Worm (Caenorhabditis elegans) whole organism, L1 larva: ENCODE measurements around the gene nspc-18.

Experiments used
- blmp-1 ChIP-seq: fragments of 150-350 bp; optimal IDR thresholded peaks from 2 replicates; lab custom pipeline; 2014; ENCODE audit warnings: missing biosample characterization, missing genetic modification characterization
- ces-1 ChIP-seq: fragments of 150-350 bp; optimal IDR thresholded peaks from 2 replicates; lab custom pipeline; 2014; ENCODE audit warnings: missing biosample characterization, missing genetic modification reagents, missing genetic modification characterization
- dpl-1 ChIP-seq, 3 experiments: fragments of 150-350 bp in 2 of 3; sonication (generic microtip) in 1 of 3; optimal IDR thresholded peaks; 2 replicates each; lab custom pipeline; 2014 to 2017; ENCODE audit warnings: missing biosample characterization in 3 of 3, missing genetic modification characterization in 3 of 3, missing genetic modification reagents in 3 of 3
- egl-27 ChIP-seq, 2 experiments: fragments of 150-350 bp in 1 of 2; sonication (generic microtip); optimal IDR thresholded peaks; 3 replicates each; lab custom pipeline; 2017 to 2018; ENCODE audit warnings: missing biosample characterization in 2 of 2, missing genetic modification characterization in 2 of 2, missing genetic modification reagents in 2 of 2
- elt-3 ChIP-seq, 6 experiments: fragments of 150-350 bp in 1 of 6; sonication (generic microtip); optimal IDR thresholded peaks; 2 replicates each; lab custom pipeline; 2017 to 2018; ENCODE audit warnings: missing biosample characterization in 6 of 6, missing genetic modification characterization in 6 of 6, inconsistent platforms in 1 of 6
- fkh-10 ChIP-seq: sonication (generic microtip); optimal IDR thresholded peaks from 2 replicates; lab custom pipeline; 2017; ENCODE audit warnings: missing biosample characterization, missing genetic modification reagents, missing genetic modification characterization
- isw-1 ChIP-seq: fragments of 200-800 bp; sonication (Bioruptor generic); IDR thresholded peaks from 2 replicates; pipeline ENCODE4 v1.3.6; 2022; ENCODE audit warnings: missing genetic modification characterization, missing compliant biosample characterization
- lin-13 ChIP-seq: fragments of 150-350 bp; optimal IDR thresholded peaks from 2 replicates; lab custom pipeline; 2014; ENCODE audit warnings: missing biosample characterization, missing genetic modification reagents, missing genetic modification characterization
- pag-3 ChIP-seq: sonication (generic microtip); optimal IDR thresholded peaks from 2 replicates; lab custom pipeline; 2017; ENCODE audit warnings: missing genetic modification characterization, mild to moderate bottlenecking, missing compliant biosample characterization, antibody characterized with exemption, borderline replicate concordance; ENCODE audit not compliant: insufficient read depth
- tlp-1 ChIP-seq: fragments of 150-350 bp; optimal IDR thresholded peaks from 2 replicates; lab custom pipeline; 2014; ENCODE audit warnings: missing biosample characterization, missing genetic modification characterization
- xbp-1 ChIP-seq: sonication (generic microtip); optimal IDR thresholded peaks from 2 replicates; lab custom pipeline; 2016; ENCODE audit warnings: missing genetic modification characterization, missing compliant biosample characterization
- zag-1 ChIP-seq: fragments of 150-350 bp; optimal IDR thresholded peaks from 2 replicates; lab custom pipeline; 2014; ENCODE audit warnings: missing biosample characterization, missing genetic modification characterization

ce11 chrX:14515028-14515427, 12.4 kb downstream of the nspc-18 start, which contains the start of gene gcsh-1:
- TF ChIP-seq pag-3: no peak
- no peak for TF ChIP-seq egl-27 (tag; optimal IDR thresholded peaks at IDR 0.05; lab: Kevin White, UChicago)
- no peak for TF ChIP-seq dpl-1 (GFP tag; optimal IDR thresholded peaks at IDR 0.05; lab: Kevin White, UChicago)
- TF ChIP-seq xbp-1 (tag; lab: Kevin White, UChicago): no peak
- no peak for TF ChIP-seq zag-1 (tag; lab: Kevin White, UChicago)
- TF ChIP-seq isw-1 (GFP tag; lab: Robert Waterston, UW): no peak
- no peak for TF ChIP-seq lin-13 (GFP tag; lab: Kevin White, UChicago)
- no peak for TF ChIP-seq elt-3 (tag; optimal IDR thresholded peaks at IDR 0.05; lab: Kevin White, UChicago)
- no peak for TF ChIP-seq blmp-1 (tag; lab: Kevin White, UChicago)
- no peak for TF ChIP-seq tlp-1 (tag; lab: Kevin White, UChicago)
- no peak for TF ChIP-seq fkh-10
- TF ChIP-seq ces-1 (GFP tag; lab: Kevin White, UChicago): no peak
